Worm (Caenorhabditis elegans): Measurements from ENCODE around the gene srm-5.

- TF ChIP-seq T07F8.4 (tag; optimal IDR thresholded peaks at IDR 0.05) = no peak
- TF ChIP-seq aptf-2 (GFP tag; conservative IDR thresholded peaks at IDR 0.05) = no peak
- no peak for TF ChIP-seq fkh-3 (tag; optimal IDR thresholded peaks at IDR 0.05)
- no peak for TF ChIP-seq pha-4 (tag; optimal IDR thresholded peaks at IDR 0.05)
- no peak for TF ChIP-seq xnd-1 (tag; optimal IDR thresholded peaks at IDR 0.05)
- no peak for TF ChIP-seq C17E4.6 (GFP tag; IDR thresholded peaks at IDR 0.05)
- TF ChIP-seq ceh-79 (tag; optimal IDR thresholded peaks at IDR 0.05) = no peak
These were observed 23.9 kb upstream of the srm-5 start, which contains the start of gene ddn-3 for ce11 chrV:14311115-14311514.
